Worm (Caenorhabditis elegans) whole organism, L2 larva: ENCODE results near the gene bath-9.

ENCODE experiments used
- R02D3.7 ChIP-seq: fragments of 150-350 bp; optimal IDR thresholded peaks from 2 replicates; lab custom pipeline; 2014; ENCODE audit warnings: missing biosample characterization, missing genetic modification characterization
- lsy-2 ChIP-seq, 2 experiments: fragments of 150-350 bp in 1 of 2; sonication (generic microtip) in 1 of 2; optimal IDR thresholded peaks; 2 replicates each; lab custom pipeline; 2014 to 2017; ENCODE audit warnings: missing biosample characterization in 2 of 2, missing genetic modification characterization in 2 of 2
- nhr-23 ChIP-seq: fragments of 150-350 bp; optimal IDR thresholded peaks from 2 replicates; lab custom pipeline; 2014; ENCODE audit warnings: missing biosample characterization, missing genetic modification reagents, missing genetic modification characterization
- zag-1 ChIP-seq: fragments of 150-350 bp; optimal IDR thresholded peaks from 2 replicates; lab custom pipeline; 2014; ENCODE audit warnings: missing biosample characterization, missing genetic modification characterization
- ztf-4 ChIP-seq: fragments of 150-350 bp; optimal IDR thresholded peaks from 2 replicates; lab custom pipeline; 2014; ENCODE audit warnings: missing biosample characterization, missing genetic modification characterization

ce11 chrII:3378275-3378674, 1.4 kb downstream of the bath-9 start, which contains the start of gene Y49F6C.2:
- TF ChIP-seq R02D3.7 (tag; lab: Kevin White, UChicago) (no peak), ztf-4 (tag; lab: Kevin White, UChicago) (no peak), zag-1 (tag; lab: Kevin White, UChicago) (no peak), nhr-23 (tag; lab: Kevin White, UChicago) (no peak), lsy-2 (tag; optimal IDR thresholded peaks at IDR 0.05; lab: Kevin White, UChicago) (no peak)
